Fruit fly (Drosophila melanogaster): Measurements from ENCODE around the gene CG34426.

CG34426 gene

dm6 chr3L:8765969-8766538 lies 36.2 kb upstream of the CG34426 start (continued):
- TF ChIP-seq CG15514 (GFP tag; optimal IDR thresholded peaks at IDR 0.05) (peak; percentile 87), tin (GFP tag; optimal IDR thresholded peaks at IDR 0.05) (peak; percentile 98), bcd (GFP tag; optimal IDR thresholded peaks at IDR 0.05) (peak; percentile 98), pfk (GFP tag; optimal IDR thresholded peaks at IDR 0.05) (no peak), kni (GFP tag; optimal IDR thresholded peaks at IDR 0.05) (peak; percentile 94), CG12769 (tag; optimal IDR thresholded peaks at IDR 0.05) (peak; percentile 98), YL-1 (GFP tag; optimal IDR thresholded peaks at IDR 0.05) (peak; percentile 92), bbx (GFP tag; IDR thresholded peaks at IDR 0.05; ENCODE audit: partially characterized antibody) (peak; percentile 38; the same call in 1 of the 2 replicates), CG7357 (GFP tag; IDR thresholded peaks at IDR 0.05) (peak; percentile 96), CG10565 (GFP tag; optimal IDR thresholded peaks at IDR 0.05) (peak; percentile 94), H15 (GFP tag; IDR thresholded peaks at IDR 0.05) (peak; percentile 97), btn (GFP tag; optimal IDR thresholded peaks at IDR 0.05) (peak; percentile 87), CG14860 (GFP tag; IDR thresholded peaks at IDR 0.05; ENCODE audit: partially characterized antibody) (peak; percentile 73; the same call in 2 of the 3 replicates), Mes4 (GFP tag; optimal IDR thresholded peaks at IDR 0.05) (peak; percentile 97), CG13894 (tag; optimal IDR thresholded peaks at IDR 0.05) (peak; percentile 85), CG11456 (GFP tag; IDR thresholded peaks at IDR 0.05) (peak; percentile 98), unpg (GFP tag; optimal IDR thresholded peaks at IDR 0.05) (peak; percentile 98), crol (GFP tag; IDR thresholded peaks at IDR 0.05) (peak; percentile 68), CG17802 (tag; optimal IDR thresholded peaks at IDR 0.05) (peak; percentile 78), CG10431 (GFP tag; optimal IDR thresholded peaks at IDR 0.05) (peak; percentile 97), rib (GFP tag; IDR thresholded peaks at IDR 0.05) (peak; percentile 94), MESR4 (GFP tag; optimal IDR thresholded peaks at IDR 0.05) (peak; percentile 56), Nf-YC (tag; optimal IDR thresholded peaks at IDR 0.05) (peak; percentile 91), Dad (GFP tag; optimal IDR thresholded peaks at IDR 0.05) (peak; percentile 94), B-H2 (GFP tag; optimal IDR thresholded peaks at IDR 0.05) (peak; percentile 96), CG1233 (GFP tag; optimal IDR thresholded peaks at IDR 0.05) (peak; percentile 72), fu2 (GFP tag; optimal IDR thresholded peaks at IDR 0.05) (peak; percentile 97), E2f1 (GFP tag; IDR thresholded peaks at IDR 0.05) (peak; percentile 97), Nf-YB (GFP tag; optimal IDR thresholded peaks at IDR 0.05) (peak; percentile 88), insv (GFP tag; optimal IDR thresholded peaks at IDR 0.05) (peak; percentile 51 to 78), shn (GFP tag; optimal IDR thresholded peaks at IDR 0.05) (peak; percentile 98), psq (GFP tag; optimal IDR thresholded peaks at IDR 0.05) (peak; percentile 83), CG11504 (tag; optimal IDR thresholded peaks at IDR 0.05) (peak; percentile 96), CG4282 (GFP tag; optimal IDR thresholded peaks at IDR 0.05) (peak; percentile 97), jumu (GFP tag; optimal IDR thresholded peaks at IDR 0.05) (peak; percentile 98), Sry-δ (GFP tag; optimal IDR thresholded peaks at IDR 0.05) (peak; percentile 65), B-H1 (GFP tag; IDR thresholded peaks at IDR 0.05) (peak; percentile 97), H2.0 (GFP tag; IDR thresholded peaks at IDR 0.05) (peak; percentile 97), dmrt11E (tag; optimal IDR thresholded peaks at IDR 0.05) (peak; percentile 98), toy (GFP tag; IDR thresholded peaks at IDR 0.05) (peak; percentile 91), mam (GFP tag; optimal IDR thresholded peaks at IDR 0.05) (peak; percentile 91), CG7271 (tag; optimal IDR thresholded peaks at IDR 0.05) (peak; percentile 18), HmgZ (tag; optimal IDR thresholded peaks at IDR 0.05) (peak; percentile 99), crc (GFP tag; optimal IDR thresholded peaks at IDR 0.05) (peak; percentile 76), en (GFP tag; optimal IDR thresholded peaks at IDR 0.05) (peak; percentile 96), Gsc (GFP tag; IDR thresholded peaks at IDR 0.05) (peak; percentile 96), mld (GFP tag; IDR thresholded peaks at IDR 0.05; ENCODE audit: partially characterized antibody) (peak; percentile 51; the same call in 1 of the 3 replicates), trem (tag; optimal IDR thresholded peaks at IDR 0.05) (peak; percentile 93), CG34376 (GFP tag; optimal IDR thresholded peaks at IDR 0.05) (peak; percentile 66), cas (GFP tag; IDR thresholded peaks at IDR 0.05) (peak; percentile 89)

Measured in whole organism, embryonic.